Worm (Caenorhabditis elegans) whole organism, mixed stage, embryonic: Measurements from ENCODE around the gene clec-88.
A peak's percentile ranks its signal among the peaks of the same experiment; 100 is the strongest.

ENCODE experiments used
- bed-3 ChIP-seq: fragments of 200-800 bp; sonication (Bioruptor generic); optimal IDR thresholded peaks from 3 replicates; lab custom pipeline; 2018; ENCODE audit warnings: mild to moderate bottlenecking, missing genetic modification characterization, moderate library complexity, missing compliant biosample characterization
- blmp-1 ChIP-seq: fragments of 150-350 bp; optimal IDR thresholded peaks from 2 replicates; lab custom pipeline; 2014; ENCODE audit warnings: missing biosample characterization, missing genetic modification characterization
- ceh-39 ChIP-seq: fragments of 150-350 bp; optimal IDR thresholded peaks from 2 replicates; lab custom pipeline; 2014; ENCODE audit warnings: missing biosample characterization, missing genetic modification characterization
- ceh-43 ChIP-seq: fragments of 200-800 bp; sonication (Bioruptor generic); optimal IDR thresholded peaks from 2 replicates; lab custom pipeline; 2018; ENCODE audit warnings: mild to moderate bottlenecking, missing genetic modification characterization, moderate library complexity, missing compliant biosample characterization
- ceh-83 ChIP-seq: fragments of 200-800 bp; sonication (Bioruptor generic); optimal IDR thresholded peaks from 2 replicates; lab custom pipeline; 2018; ENCODE audit warnings: mild to moderate bottlenecking, missing genetic modification characterization, missing compliant biosample characterization
- ces-1 ChIP-seq: fragments of 150-350 bp; optimal IDR thresholded peaks from 2 replicates; lab custom pipeline; 2014; ENCODE audit warnings: missing biosample characterization, missing genetic modification reagents, missing genetic modification characterization
- cnd-1 ChIP-seq: fragments of 200-800 bp; sonication (Bioruptor generic); optimal IDR thresholded peaks from 2 replicates; lab custom pipeline; 2018; ENCODE audit warnings: mild to moderate bottlenecking, missing genetic modification characterization, missing compliant biosample characterization
- drap-1 ChIP-seq: fragments of 200-800 bp; sonication (Bioruptor generic); optimal IDR thresholded peaks from 3 replicates; lab custom pipeline; 2018; ENCODE audit warnings: mild to moderate bottlenecking, missing genetic modification characterization, missing compliant biosample characterization
- elt-3 ChIP-seq: fragments of 150-350 bp; optimal IDR thresholded peaks from 2 replicates; lab custom pipeline; 2014; ENCODE audit warnings: missing biosample characterization, missing genetic modification characterization
- flh-1 ChIP-seq: fragments of 200-800 bp; sonication (Bioruptor generic); optimal IDR thresholded peaks from 2 replicates; lab custom pipeline; 2018; ENCODE audit warnings: mild to moderate bottlenecking, missing genetic modification characterization, moderate library complexity, missing compliant biosample characterization
- ham-2 ChIP-seq: fragments of 200-800 bp; sonication (Bioruptor generic); optimal IDR thresholded peaks from 2 replicates; lab custom pipeline; 2018; ENCODE audit warnings: mild to moderate bottlenecking, missing genetic modification characterization, missing compliant biosample characterization
- hlh-1 ChIP-seq: fragments of 150-350 bp; optimal IDR thresholded peaks from 2 replicates; lab custom pipeline; 2014; ENCODE audit warnings: missing biosample characterization, missing genetic modification reagents, missing genetic modification characterization
- lin-13 ChIP-seq: fragments of 150-350 bp; optimal IDR thresholded peaks from 2 replicates; lab custom pipeline; 2014; ENCODE audit warnings: missing biosample characterization, missing genetic modification characterization
- lin-32 ChIP-seq: fragments of 200-800 bp; sonication (Bioruptor generic); optimal IDR thresholded peaks from 2 replicates; lab custom pipeline; 2018; ENCODE audit warnings: mild to moderate bottlenecking, missing genetic modification characterization, missing compliant biosample characterization
- lsy-2 ChIP-seq: fragments of 150-350 bp; optimal IDR thresholded peaks from 2 replicates; lab custom pipeline; 2014; ENCODE audit warnings: missing biosample characterization, missing genetic modification characterization
- mab-5 ChIP-seq: fragments of 150-350 bp; optimal IDR thresholded peaks from 2 replicates; lab custom pipeline; 2014; ENCODE audit warnings: missing biosample characterization, missing genetic modification characterization
- mep-1 ChIP-seq: fragments of 150-350 bp; optimal IDR thresholded peaks from 2 replicates; lab custom pipeline; 2017; ENCODE audit warnings: missing biosample characterization, missing genetic modification reagents, missing genetic modification characterization, inconsistent platforms
- nhr-12 ChIP-seq: fragments of 150-350 bp; optimal IDR thresholded peaks from 2 replicates; lab custom pipeline; 2014; ENCODE audit warnings: missing biosample characterization, missing genetic modification characterization
- nhr-2 ChIP-seq: fragments of 150-350 bp; optimal IDR thresholded peaks from 2 replicates; lab custom pipeline; 2014; ENCODE audit warnings: missing biosample characterization, missing genetic modification characterization
- nhr-237 ChIP-seq: fragments of 150-350 bp; optimal IDR thresholded peaks from 2 replicates; lab custom pipeline; 2014; ENCODE audit warnings: missing biosample characterization, missing genetic modification characterization
- nhr-28 ChIP-seq: fragments of 150-350 bp; optimal IDR thresholded peaks from 2 replicates; lab custom pipeline; 2014; ENCODE audit warnings: missing biosample characterization, missing genetic modification characterization
- nhr-76 ChIP-seq: sonication (generic microtip); optimal IDR thresholded peaks from 2 replicates; lab custom pipeline; 2017; ENCODE audit warnings: missing biosample characterization, missing genetic modification characterization
- pha-4 ChIP-seq: fragments of 150-350 bp; optimal IDR thresholded peaks from 2 replicates; lab custom pipeline; 2018; ENCODE audit warnings: missing biosample characterization, missing genetic modification reagents, missing genetic modification characterization
- sem-2 ChIP-seq: fragments of 200-800 bp; sonication (Bioruptor generic); optimal IDR thresholded peaks from 2 replicates; lab custom pipeline; 2018; ENCODE audit warnings: mild to moderate bottlenecking, missing genetic modification characterization, missing compliant biosample characterization
- snpc-4 ChIP-seq: fragments of 150-350 bp; optimal IDR thresholded peaks from 2 replicates; lab custom pipeline; 2014; ENCODE audit warnings: missing biosample characterization, missing genetic modification characterization
- sptf-1 ChIP-seq: sonication (generic microtip); optimal IDR thresholded peaks from 2 replicates; lab custom pipeline; 2017; ENCODE audit warnings: mild to moderate bottlenecking, missing genetic modification characterization, moderate library complexity, missing compliant biosample characterization
- tbx-8 ChIP-seq: fragments of 200-800 bp; sonication (Bioruptor generic); optimal IDR thresholded peaks from 2 replicates; lab custom pipeline; 2018; ENCODE audit warnings: mild to moderate bottlenecking, missing genetic modification characterization, moderate library complexity, missing compliant biosample characterization
- unc-120 ChIP-seq: sonication (generic microtip); optimal IDR thresholded peaks from 2 replicates; lab custom pipeline; 2017; ENCODE audit warnings: missing genetic modification characterization, missing compliant biosample characterization; ENCODE audit not compliant: poor library complexity, severe bottlenecking
- unc-39 ChIP-seq: fragments of 150-350 bp; optimal IDR thresholded peaks from 2 replicates; lab custom pipeline; 2014; ENCODE audit warnings: missing biosample characterization, missing genetic modification characterization
- unc-62 ChIP-seq: fragments of 150-350 bp; optimal IDR thresholded peaks from 2 replicates; lab custom pipeline; 2014; ENCODE audit warnings: missing biosample characterization, missing genetic modification reagents, missing genetic modification characterization
- zip-8 ChIP-seq: fragments of 150-350 bp; optimal IDR thresholded peaks from 2 replicates; lab custom pipeline; 2014; ENCODE audit warnings: missing biosample characterization, missing genetic modification characterization
- ztf-11 ChIP-seq: fragments of 150-350 bp; optimal IDR thresholded peaks from 2 replicates; lab custom pipeline; 2014; ENCODE audit warnings: missing biosample characterization, missing genetic modification characterization

clec-88 gene

DNA sequence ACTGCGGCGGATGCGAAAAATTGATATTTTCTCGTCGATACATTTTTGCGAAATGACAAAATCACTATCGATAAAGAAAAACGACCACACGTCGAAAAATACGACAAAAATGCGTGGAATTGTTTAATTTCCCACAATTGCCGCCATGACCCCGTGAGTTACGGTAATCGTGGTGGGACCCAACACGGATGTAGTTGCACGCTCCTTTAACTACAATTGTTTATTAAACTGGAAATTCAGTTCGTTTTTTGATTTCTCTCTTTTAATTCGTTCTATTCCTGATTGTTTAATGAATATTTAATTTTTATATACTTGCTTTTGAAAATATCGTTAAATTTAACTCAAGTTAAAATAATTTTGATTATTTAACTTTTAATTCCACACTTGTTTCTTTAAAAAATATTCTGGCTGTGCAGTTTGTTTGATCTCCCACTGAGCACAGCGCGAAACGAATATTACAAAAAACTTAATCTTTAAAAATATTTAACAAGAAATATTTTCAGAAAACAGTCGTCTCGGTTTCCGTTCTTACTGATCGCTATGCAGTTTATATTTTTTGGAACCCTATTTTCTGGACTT lies at the start of gene clec-88, which contains the start of gene ani-2:
Gene clec-88 (plus strand): TSS at position 486 of the 579 bp plus-strand sequence.
Gene ani-2 (minus strand): TSS at position 131 of the 579 bp plus-strand sequence.
- TF ChIP-seq ztf-11 (tag; lab: Kevin White, UChicago) (no peak), nhr-76 (tag; lab: Kevin White, UChicago) (no peak), lin-32 (GFP tag; lab: Kevin White, UChicago) (no peak), unc-62 (no peak), ceh-39 (no peak), sem-2 (GFP tag; lab: Kevin White, UChicago) (no peak), bed-3 (GFP tag; lab: Kevin White, UChicago) (no peak), flh-1 (GFP tag; lab: Kevin White, UChicago) (no peak), cnd-1 (tag; lab: Kevin White, UChicago) (no peak), unc-120 (tag; lab: Kevin White, UChicago) (no peak), sptf-1 (tag; lab: Kevin White, UChicago) (no peak), lsy-2 (no peak), snpc-4 (no peak), drap-1 (GFP tag; lab: Kevin White, UChicago) (no peak), nhr-237 (no peak), ham-2 (GFP tag; lab: Kevin White, UChicago) (no peak)

- TF ChIP-seq unc-120 (tag; lab: Kevin White, UChicago) (no peak), lsy-2 (peak; percentile 51)
Observed at ce11 chrII:6320655-6321388, 44.7 kb upstream of the clec-88 start, which contains the start of gene efr-3. efr-3 (minus strand) TSS chrII:6321159.

- TF ChIP-seq nhr-2 (tag; lab: Kevin White, UChicago): no peak
- TF ChIP-seq, all 35 proteins: peak for 0
Observed at ce11 chrII:6322081-6322480, 43.4 kb upstream of the clec-88 start.

- no peak for TF ChIP-seq snpc-4
- no peak for TF ChIP-seq drap-1 (GFP tag; lab: Kevin White, UChicago)
- TF ChIP-seq flh-1 (GFP tag; lab: Kevin White, UChicago): no peak
- no peak for TF ChIP-seq unc-120 (tag; lab: Kevin White, UChicago)
- no peak for TF ChIP-seq zip-8 (tag; lab: Kevin White, UChicago)
- TF ChIP-seq ces-1: no peak
- no peak for TF ChIP-seq tbx-8 (GFP tag; lab: Kevin White, UChicago)
- TF ChIP-seq lsy-2: no peak
- TF ChIP-seq elt-3 (tag; lab: Kevin White, UChicago): no peak
- TF ChIP-seq unc-39: no peak
- TF ChIP-seq pha-4 (tag; lab: Kevin White, UChicago): no peak
- TF ChIP-seq blmp-1 (tag; lab: Kevin White, UChicago): no peak
- TF ChIP-seq ham-2 (GFP tag; lab: Kevin White, UChicago): no peak
- no peak for TF ChIP-seq sptf-1 (tag; lab: Kevin White, UChicago)
- TF ChIP-seq nhr-12 (tag; lab: Kevin White, UChicago): no peak
Observed at ce11 chrII:6322979-6323378, 42.5 kb upstream of the clec-88 start, which contains the start of gene C32D5.4. C32D5.4 (minus strand) TSS chrII:6323079.

- TF ChIP-seq ham-2 (GFP tag; lab: Kevin White, UChicago): no peak
- TF ChIP-seq ceh-43 (GFP tag; lab: Kevin White, UChicago): no peak
- no peak for TF ChIP-seq nhr-2 (tag; lab: Kevin White, UChicago)
- TF ChIP-seq tbx-8 (GFP tag; lab: Kevin White, UChicago): no peak
- TF ChIP-seq lin-13 (tag; lab: Kevin White, UChicago): no peak
- no peak for TF ChIP-seq nhr-28
- no peak for TF ChIP-seq ces-1
- no peak for TF ChIP-seq lin-32 (GFP tag; lab: Kevin White, UChicago)
- TF ChIP-seq drap-1 (GFP tag; lab: Kevin White, UChicago): no peak
- TF ChIP-seq mep-1 (tag; lab: Kevin White, UChicago): no peak
- no peak for TF ChIP-seq cnd-1 (tag; lab: Kevin White, UChicago)
- TF ChIP-seq unc-62: no peak
- no peak for TF ChIP-seq mab-5 (tag; lab: Kevin White, UChicago)
- TF ChIP-seq nhr-76 (tag; lab: Kevin White, UChicago): no peak
- no peak for TF ChIP-seq hlh-1 (tag; lab: Kevin White, UChicago)
- TF ChIP-seq ceh-83 (GFP tag; lab: Kevin White, UChicago): no peak
- TF ChIP-seq snpc-4: no peak
Observed at ce11 chrII:6324086-6324485, 41.4 kb upstream of the clec-88 start, which contains the start of gene sma-6. sma-6 (plus strand) TSS chrII:6324484.
